Worm (Caenorhabditis elegans): ENCODE measurements around the gene ugt-18.

- no peak for TF ChIP-seq lin-13 (tag; optimal IDR thresholded peaks at IDR 0.05)
- TF ChIP-seq nhr-2 (tag; optimal IDR thresholded peaks at IDR 0.05): no peak
Measured at ce11 chrV:12773222-12773621, 46.8 kb upstream of the ugt-18 start, which contains the start of gene ZC455.1.
